Worm (Caenorhabditis elegans) whole organism, young adult: ENCODE data around the gene prp-19.

Experiments used
- F33H1.4 ChIP-seq: fragments of 200-800 bp; sonication (Bioruptor generic); IDR thresholded peaks from 2 replicates; pipeline ENCODE4 v1.3.6; 2022; ENCODE audit warnings: missing genetic modification reagents, missing genetic modification characterization, missing compliant biosample characterization
- F49E8.2 ChIP-seq: sonication (generic microtip); optimal IDR thresholded peaks from 3 replicates; lab custom pipeline; 2017; ENCODE audit warnings: missing genetic modification characterization, mild to moderate bottlenecking, missing compliant biosample characterization, antibody characterized with exemption, moderate library complexity; ENCODE audit not compliant: insufficient read depth
- T07F8.4 ChIP-seq: sonication (generic microtip); optimal IDR thresholded peaks from 2 replicates; lab custom pipeline; 2016; ENCODE audit warnings: mild to moderate bottlenecking, missing genetic modification characterization, moderate library complexity, missing compliant biosample characterization
- attf-3 ChIP-seq: fragments of 200-800 bp; sonication (Bioruptor generic); conservative IDR thresholded peaks from 2 replicates; pipeline ENCODE4 v1.3.6; 2022; ENCODE audit warnings: missing genetic modification reagents, missing genetic modification characterization, missing compliant biosample characterization
- ceh-27 ChIP-seq: fragments of 200-800 bp; sonication (Bioruptor generic); optimal IDR thresholded peaks from 2 replicates; lab custom pipeline; 2018; ENCODE audit warnings: mild to moderate bottlenecking, missing genetic modification characterization, moderate library complexity, missing compliant biosample characterization
- hmg-20 ChIP-seq: fragments of 200-800 bp; sonication (Bioruptor generic); IDR thresholded peaks from 2 replicates; pipeline ENCODE4 v1.3.6; 2022; ENCODE audit warnings: missing genetic modification reagents, missing genetic modification characterization, missing compliant biosample characterization
- lir-1 ChIP-seq: fragments of 200-800 bp; sonication (Bioruptor generic); conservative IDR thresholded peaks from 2 replicates; pipeline ENCODE4 v1.3.6; 2022; ENCODE audit warnings: missing genetic modification reagents, missing genetic modification characterization, missing compliant biosample characterization
- pbrm-1 ChIP-seq: fragments of 200-800 bp; sonication (Bioruptor generic); IDR thresholded peaks from 2 replicates; pipeline ENCODE4 v1.3.6; 2022; ENCODE audit warnings: missing genetic modification reagents, missing genetic modification characterization, missing compliant biosample characterization
- snpc-3.4 ChIP-seq: sonication (generic microtip); optimal IDR thresholded peaks from 2 replicates; lab custom pipeline; 2017; ENCODE audit warnings: missing genetic modification characterization, mild to moderate bottlenecking, missing compliant biosample characterization, antibody characterized with exemption, moderate library complexity, missing genotype, missing genetic modification reagents
- ztf-22 ChIP-seq: fragments of 200-800 bp; sonication (Bioruptor generic); optimal IDR thresholded peaks from 2 replicates; lab custom pipeline; 2018; ENCODE audit warnings: mild to moderate bottlenecking, missing genetic modification characterization, moderate library complexity, missing compliant biosample characterization
- ztf-6 ChIP-seq: fragments of 200-800 bp; sonication (Bioruptor generic); IDR thresholded peaks from 2 replicates; pipeline ENCODE4 v1.3.6; 2022; ENCODE audit warnings: missing genetic modification reagents, missing genetic modification characterization, missing compliant biosample characterization

prp-19 gene

ce11 chrIII:5120593-5120992 lies 51.3 kb downstream of the prp-19 start:
- TF ChIP-seq hmg-20 (GFP tag; lab: Robert Waterston, UW) = no peak
- no peak for TF ChIP-seq lir-1
- no peak for TF ChIP-seq snpc-3.4 (tag; lab: Kevin White, UChicago)
- TF ChIP-seq ztf-22 = no peak
- TF ChIP-seq F33H1.4 = no peak
- no peak for TF ChIP-seq ztf-6 (GFP tag; lab: Robert Waterston, UW)
- TF ChIP-seq pbrm-1 (GFP tag; lab: Robert Waterston, UW) = no peak
- no peak for TF ChIP-seq attf-3 (GFP tag; lab: Robert Waterston, UW)
- TF ChIP-seq ceh-27 (GFP tag; lab: Kevin White, UChicago) = no peak
- no peak for TF ChIP-seq F49E8.2 (tag; lab: Kevin White, UChicago)
- no peak for TF ChIP-seq T07F8.4 (tag; lab: Kevin White, UChicago)
- TF ChIP-seq, all 124 proteins: peak for 0
